Worm (Caenorhabditis elegans) whole organism, early embryonic: ENCODE data around the gene Y54G2A.45.

Experiments
- B0310.2 ChIP-seq: sonication (generic microtip); optimal IDR thresholded peaks from 2 replicates; lab custom pipeline; 2016; ENCODE audit warnings: mild to moderate bottlenecking, missing genetic modification characterization, missing compliant biosample characterization
- F13C5.2 ChIP-seq: sonication (generic microtip); optimal IDR thresholded peaks from 2 replicates; lab custom pipeline; 2017; ENCODE audit warnings: mild to moderate bottlenecking, missing genetic modification characterization, inconsistent platforms, missing compliant biosample characterization
- aly-1 ChIP-seq: sonication (generic microtip); optimal IDR thresholded peaks from 2 replicates; lab custom pipeline; 2016; ENCODE audit warnings: missing genetic modification characterization, missing compliant biosample characterization
- ama-1 ChIP-seq: fragments of 150-350 bp; optimal IDR thresholded peaks from 2 replicates; lab custom pipeline; 2014
- ceh-13 ChIP-seq: fragments of 200-800 bp; sonication (Bioruptor generic); optimal IDR thresholded peaks from 2 replicates; lab custom pipeline; 2018; ENCODE audit warnings: mild to moderate bottlenecking, missing genetic modification characterization, missing compliant biosample characterization
- ceh-36 ChIP-seq: sonication (generic microtip); optimal IDR thresholded peaks from 2 replicates; lab custom pipeline; 2016; ENCODE audit warnings: missing genetic modification characterization, inconsistent platforms, missing compliant biosample characterization
- ets-7 ChIP-seq: sonication (generic microtip); optimal IDR thresholded peaks from 2 replicates; lab custom pipeline; 2016; ENCODE audit warnings: missing genotype, missing genetic modification characterization, missing compliant biosample characterization
- flt-1 ChIP-seq: fragments of 200-800 bp; sonication (Bioruptor generic); IDR thresholded peaks from 2 replicates; pipeline ENCODE4 v1.3.6; 2022; ENCODE audit warnings: missing genetic modification characterization, missing compliant biosample characterization
- hmbx-1 ChIP-seq: sonication (generic microtip); optimal IDR thresholded peaks from 2 replicates; lab custom pipeline; 2016; ENCODE audit warnings: mild to moderate bottlenecking, missing genetic modification characterization, missing compliant biosample characterization
- hmg-4 ChIP-seq: fragments of 200-800 bp; sonication (Bioruptor generic); optimal IDR thresholded peaks from 2 replicates; lab custom pipeline; 2018; ENCODE audit warnings: mild to moderate bottlenecking, missing genetic modification characterization, missing compliant biosample characterization
- hnd-1 ChIP-seq: sonication (generic microtip); optimal IDR thresholded peaks from 2 replicates; lab custom pipeline; 2016; ENCODE audit warnings: missing genetic modification characterization, missing compliant biosample characterization
- pes-1 ChIP-seq: fragments of 200-800 bp; sonication (Bioruptor generic); IDR thresholded peaks from 2 replicates; pipeline ENCODE4 v1.3.6; 2022; ENCODE audit warnings: missing genetic modification reagents, missing genetic modification characterization, missing compliant biosample characterization
- scrt-1 ChIP-seq: fragments of 200-800 bp; sonication (Bioruptor generic); IDR thresholded peaks from 2 replicates; pipeline ENCODE4 v1.3.6; 2022; ENCODE audit warnings: missing genetic modification characterization, missing compliant biosample characterization
- sea-1 ChIP-seq: fragments of 200-800 bp; sonication (Bioruptor generic); conservative IDR thresholded peaks from 2 replicates; pipeline ENCODE4 v1.3.6; 2022; ENCODE audit warnings: missing genetic modification characterization, missing compliant biosample characterization
- tbx-11 ChIP-seq: fragments of 200-800 bp; sonication (Bioruptor generic); IDR thresholded peaks from 2 replicates; pipeline ENCODE4 v1.3.6; 2022; ENCODE audit warnings: missing genetic modification characterization, missing compliant biosample characterization
- tbx-37 ChIP-seq: fragments of 200-800 bp; sonication (Bioruptor generic); conservative IDR thresholded peaks from 2 replicates; pipeline ENCODE4 v1.3.6; 2022; ENCODE audit warnings: missing genetic modification reagents, missing genetic modification characterization, missing compliant biosample characterization
- tra-4 ChIP-seq: sonication (generic microtip); optimal IDR thresholded peaks from 2 replicates; lab custom pipeline; 2017; ENCODE audit warnings: missing genetic modification characterization, missing compliant biosample characterization

Y54G2A.45 gene

ce11 chrIV:2805525-2805924 is at the start of gene Y54G2A.45:
Y54G2A.45 (plus strand) TSS chrIV:2805857.
- peak; percentile 37 for TF ChIP-seq ets-7 (tag; lab: Kevin White, UChicago)
- no peak for TF ChIP-seq F13C5.2 (tag; lab: Kevin White, UChicago)
- TF ChIP-seq aly-1 = peak; percentile 65
- TF ChIP-seq flt-1 = peak; percentile 85
- peak; percentile 82 for TF ChIP-seq scrt-1
- peak; percentile 88 for TF ChIP-seq pes-1 (GFP tag; lab: Robert Waterston, UW)
- peak; percentile 88 for TF ChIP-seq sea-1 (GFP tag; lab: Robert Waterston, UW)
- TF ChIP-seq ceh-36 (tag; lab: Kevin White, UChicago) = peak; percentile 67
- TF ChIP-seq B0310.2 (tag; lab: Kevin White, UChicago) = peak; percentile 81
- peak; percentile 64; the same call in 1 of the 2 replicates for TF ChIP-seq tbx-37 (GFP tag; lab: Robert Waterston, UW)
- TF ChIP-seq ceh-13 (GFP tag; lab: Kevin White, UChicago) = peak; percentile 80
- TF ChIP-seq ama-1 (lab: Kevin White, UChicago) = no peak
- peak; percentile 69 for TF ChIP-seq hnd-1 (tag; lab: Kevin White, UChicago)
- peak; percentile 81 for TF ChIP-seq tbx-11
- peak; percentile 87 for TF ChIP-seq hmg-4 (GFP tag; lab: Kevin White, UChicago)
- peak; percentile 30 for TF ChIP-seq tra-4 (tag; lab: Kevin White, UChicago)
- peak; percentile 49 for TF ChIP-seq hmbx-1 (tag; lab: Kevin White, UChicago)

DNA sequence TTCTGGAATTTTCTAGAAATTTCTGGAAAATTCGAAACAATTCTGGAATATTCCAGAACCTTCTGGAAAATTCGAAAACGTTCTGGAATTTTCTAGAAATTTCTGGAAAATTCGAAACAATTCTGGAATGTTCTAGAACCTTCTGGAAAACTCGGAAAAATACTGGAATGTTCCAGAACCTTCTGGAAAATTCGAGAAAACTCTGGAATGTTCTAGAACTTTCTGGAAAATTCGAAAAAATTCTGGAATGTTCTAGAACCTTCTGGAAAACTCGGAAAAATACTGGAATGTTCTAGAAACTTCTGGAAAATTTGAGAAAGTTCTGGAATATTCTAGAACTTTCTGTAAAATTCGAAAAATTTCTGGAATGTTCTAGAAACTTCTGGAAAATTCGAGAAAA is 49.6 kb upstream of the Y54G2A.45 start:
- 0 out of 2 replicates have a peak, but pooled peaks have one; percentile 47 for TF ChIP-seq pes-1 (GFP tag; lab: Robert Waterston, UW)

DNA sequence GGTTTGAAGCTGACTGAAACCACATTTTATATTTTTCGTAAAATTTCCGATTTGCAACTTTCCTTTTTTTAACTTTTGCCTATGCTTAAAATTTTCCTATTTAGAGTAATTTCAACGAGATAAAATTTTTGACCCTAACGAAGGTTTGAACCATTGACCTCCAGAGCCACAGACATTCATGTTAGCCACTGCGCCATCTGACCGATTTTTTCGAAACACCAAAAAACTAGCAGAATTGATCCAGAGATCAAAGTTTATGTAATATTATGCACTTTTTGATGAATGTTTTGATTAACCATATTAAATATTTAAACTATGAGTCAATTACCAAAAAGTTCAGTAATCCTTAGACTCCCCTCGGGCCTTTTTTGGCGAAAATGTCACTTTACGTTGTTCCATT is 47.6 kb upstream of the Y54G2A.45 start:
- TF ChIP-seq F13C5.2 (tag; lab: Kevin White, UChicago) (no peak), hmbx-1 (tag; lab: Kevin White, UChicago) (no peak), tbx-37 (GFP tag; lab: Robert Waterston, UW) (no peak), hnd-1 (tag; lab: Kevin White, UChicago) (no peak), scrt-1 (no peak), B0310.2 (tag; lab: Kevin White, UChicago) (no peak)

ce11 chrIV:2759163-2759562 is 46.5 kb upstream of the Y54G2A.45 start, which contains the start of gene Y54G2A.38:
Y54G2A.38 (plus strand) TSS chrIV:2759463.
- TF ChIP-seq ceh-36 (tag; lab: Kevin White, UChicago) = no peak
- no peak for TF ChIP-seq sea-1 (GFP tag; lab: Robert Waterston, UW)
- no peak for TF ChIP-seq scrt-1
- no peak for TF ChIP-seq tbx-37 (GFP tag; lab: Robert Waterston, UW)
- no peak for TF ChIP-seq tbx-11
- no peak for TF ChIP-seq F13C5.2 (tag; lab: Kevin White, UChicago)
- TF ChIP-seq flt-1 = no peak
- TF ChIP-seq pes-1 (GFP tag; lab: Robert Waterston, UW) = no peak
- TF ChIP-seq hmg-4 (GFP tag; lab: Kevin White, UChicago) = no peak
- no peak for TF ChIP-seq hnd-1 (tag; lab: Kevin White, UChicago)
- no peak for TF ChIP-seq ceh-13 (GFP tag; lab: Kevin White, UChicago)
- TF ChIP-seq hmbx-1 (tag; lab: Kevin White, UChicago) = no peak
- TF ChIP-seq B0310.2 (tag; lab: Kevin White, UChicago) = no peak
- TF ChIP-seq ets-7 (tag; lab: Kevin White, UChicago) = no peak
- TF ChIP-seq aly-1 = no peak
- TF ChIP-seq tra-4 (tag; lab: Kevin White, UChicago) = no peak
- no peak for TF ChIP-seq ama-1 (lab: Kevin White, UChicago)

ce11 chrIV:2761477-2761876 is 44.2 kb upstream of the Y54G2A.45 start:
- no peak for TF ChIP-seq ceh-36 (tag; lab: Kevin White, UChicago)

- TF ChIP-seq B0310.2 (tag; lab: Kevin White, UChicago) (no peak), aly-1 (no peak), pes-1 (GFP tag; lab: Robert Waterston, UW) (no peak), ceh-36 (tag; lab: Kevin White, UChicago) (no peak), ceh-13 (GFP tag; lab: Kevin White, UChicago) (no peak), tbx-11 (no peak)
Observed at ce11 chrIV:2762380-2762779, 43.3 kb upstream of the Y54G2A.45 start, which contains the start of gene Y54G2A.77. Y54G2A.77 (plus strand) TSS chrIV:2762680.

DNA sequence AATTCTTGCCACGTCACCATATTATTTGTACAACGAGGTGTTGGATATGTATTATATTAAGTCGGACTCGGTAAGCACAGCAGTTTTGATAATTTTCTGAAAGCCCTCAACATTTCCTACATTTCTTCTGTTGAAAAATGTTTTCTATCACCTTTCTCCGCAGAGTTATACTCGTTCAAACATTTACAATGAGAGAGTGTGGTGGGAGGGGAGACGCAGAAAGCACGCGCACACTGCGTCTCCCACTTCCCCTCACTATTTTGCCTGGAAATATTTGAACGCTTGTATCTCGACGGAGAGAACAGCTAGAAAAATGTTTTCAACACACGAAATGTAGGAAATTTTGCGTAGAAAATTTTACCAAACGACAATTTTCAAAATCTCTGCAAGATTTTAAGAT is 41.5 kb upstream of the Y54G2A.45 start:
- TF ChIP-seq sea-1 (GFP tag; lab: Robert Waterston, UW) (no peak), ceh-36 (tag; lab: Kevin White, UChicago) (no peak), ets-7 (tag; lab: Kevin White, UChicago) (no peak), B0310.2 (tag; lab: Kevin White, UChicago) (no peak), pes-1 (GFP tag; lab: Robert Waterston, UW) (no peak), tbx-37 (GFP tag; lab: Robert Waterston, UW) (no peak), flt-1 (no peak), aly-1 (no peak), ama-1 (lab: Kevin White, UChicago) (no peak), hnd-1 (tag; lab: Kevin White, UChicago) (no peak), tbx-11 (no peak), F13C5.2 (tag; lab: Kevin White, UChicago) (no peak), hmg-4 (GFP tag; lab: Kevin White, UChicago) (no peak)

ce11 chrIV:2765048-2765708 is 40.5 kb upstream of the Y54G2A.45 start:
- TF ChIP-seq hmbx-1 (tag; lab: Kevin White, UChicago) (no peak), flt-1 (no peak), F13C5.2 (tag; lab: Kevin White, UChicago) (no peak), aly-1 (no peak), ceh-13 (GFP tag; lab: Kevin White, UChicago) (no peak), B0310.2 (tag; lab: Kevin White, UChicago) (no peak), tbx-11 (no peak), ceh-36 (tag; lab: Kevin White, UChicago) (no peak), pes-1 (GFP tag; lab: Robert Waterston, UW) (no peak), scrt-1 (no peak), sea-1 (GFP tag; lab: Robert Waterston, UW) (no peak)
